Worm (Caenorhabditis elegans): ENCODE results near the gene F20B6.10.

The F20B6.10 gene

DNA sequence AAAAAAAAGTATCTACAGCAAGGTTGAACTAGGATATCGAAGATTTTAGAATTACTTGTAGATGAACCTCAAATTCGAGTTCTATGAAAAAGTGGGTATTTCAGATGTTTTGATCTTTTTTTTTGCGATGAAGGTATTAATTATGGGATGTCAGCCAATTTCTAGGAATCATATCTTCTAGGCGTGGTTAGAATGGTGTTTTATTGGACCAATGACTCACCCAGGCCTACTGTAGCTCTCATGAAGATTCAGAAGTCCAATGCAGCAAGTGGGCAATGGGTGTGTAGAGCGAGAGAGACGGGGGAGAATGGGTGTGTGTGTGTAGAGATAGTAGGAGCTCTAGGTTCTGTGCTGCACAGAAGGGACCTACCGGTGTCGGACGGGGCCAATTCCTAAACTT lies 5.2 kb upstream of the F20B6.10 start:
- TF ChIP-seq ceh-48 (tag; optimal IDR thresholded peaks at IDR 0.05), result no peak
- TF ChIP-seq hlh-13 (GFP tag; optimal IDR thresholded peaks at IDR 0.05), result peak; percentile 42
- TF ChIP-seq pha-4 (tag; optimal IDR thresholded peaks at IDR 0.05), result no peak
- TF ChIP-seq sdc-2 (tag; optimal IDR thresholded peaks at IDR 0.05), result no peak
- no peak for TF ChIP-seq che-1 (tag; optimal IDR thresholded peaks at IDR 0.05)
- peak; percentile 3 for TF ChIP-seq elt-2 (tag; optimal IDR thresholded peaks at IDR 0.05)
- no peak for TF ChIP-seq ama-1 (optimal IDR thresholded peaks at IDR 0.05)
- no peak for TF ChIP-seq eyg-1 (tag; optimal IDR thresholded peaks at IDR 0.05)
- TF ChIP-seq unc-86 (tag; optimal IDR thresholded peaks at IDR 0.05), result no peak
- TF ChIP-seq C08G9.2 (tag; optimal IDR thresholded peaks at IDR 0.05), result no peak
- TF ChIP-seq K09A11.1 (tag; optimal IDR thresholded peaks at IDR 0.05; ENCODE audit: insufficient read depth), result no peak
- TF ChIP-seq nfya-1 (tag; optimal IDR thresholded peaks at IDR 0.05), result peak; percentile 64
- no peak for TF ChIP-seq pha-2 (tag; optimal IDR thresholded peaks at IDR 0.05)

DNA sequence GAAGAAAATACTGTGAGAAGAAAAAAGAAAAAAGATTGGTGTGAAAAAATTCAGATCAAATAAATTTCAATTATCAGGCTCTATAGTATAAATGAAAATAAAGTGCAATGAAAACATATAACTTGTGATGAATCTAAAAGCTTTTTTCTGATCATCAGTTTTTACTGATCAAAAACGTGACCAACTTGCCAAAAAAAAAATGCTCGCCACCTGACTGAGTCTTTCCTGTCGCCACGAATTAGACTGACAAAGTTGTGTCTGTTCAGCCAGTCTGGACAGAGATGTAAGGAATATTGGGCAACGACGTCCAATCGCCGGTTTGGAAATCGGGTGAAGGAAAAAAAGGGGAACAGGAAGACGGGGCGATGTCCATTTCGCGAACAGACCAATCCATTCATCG lies 2.5 kb upstream of the F20B6.10 start:
- TF ChIP-seq zip-5 (tag; optimal IDR thresholded peaks at IDR 0.05) (no peak), rnt-1 (tag; optimal IDR thresholded peaks at IDR 0.05) (no peak), F13H6.1 (tag; optimal IDR thresholded peaks at IDR 0.05) (no peak), nhr-11 (tag; optimal IDR thresholded peaks at IDR 0.05) (no peak), lim-6 (tag; optimal IDR thresholded peaks at IDR 0.05) (no peak), elt-2 (tag; optimal IDR thresholded peaks at IDR 0.05) (no peak), pros-1 (tag; optimal IDR thresholded peaks at IDR 0.05) (no peak), ahr-1 (tag; optimal IDR thresholded peaks at IDR 0.05) (no peak), ceh-14 (tag; optimal IDR thresholded peaks at IDR 0.05) (no peak), elt-4 (tag; optimal IDR thresholded peaks at IDR 0.05) (no peak), ceh-34 (tag; optimal IDR thresholded peaks at IDR 0.05) (no peak), K02D7.2 (tag; optimal IDR thresholded peaks at IDR 0.05) (no peak)

DNA sequence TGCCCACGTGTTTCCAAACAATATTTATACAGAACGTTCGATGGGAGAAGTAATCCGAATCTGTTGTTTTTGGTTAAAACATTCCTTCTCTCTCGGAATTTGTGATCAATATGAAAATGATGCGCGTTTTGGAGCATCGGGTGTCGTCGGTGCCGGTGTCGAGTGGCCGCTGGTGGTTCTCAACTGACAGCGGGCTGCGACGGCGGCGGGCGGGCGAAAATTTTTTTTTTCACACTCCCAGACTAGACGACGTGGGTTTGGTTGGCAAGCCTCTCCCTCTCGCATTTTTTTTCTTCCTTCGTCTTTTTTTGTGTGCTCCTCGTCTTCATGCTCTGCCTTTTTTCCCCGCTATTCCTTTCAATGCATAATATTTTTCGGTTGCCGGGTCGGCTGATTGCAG lies 1.2 kb upstream of the F20B6.10 start, which contains the start of gene W01H2.2:
Gene W01H2.2, minus strand, starts transcription at position 285 of the 400 bp plus-strand sequence.
- TF ChIP-seq ceh-24 (tag; optimal IDR thresholded peaks at IDR 0.05) (no peak), ceh-34 (tag; optimal IDR thresholded peaks at IDR 0.05) (peak; percentile 7), unc-42 (tag; optimal IDR thresholded peaks at IDR 0.05) (peak; percentile 10), sdc-2 (tag; optimal IDR thresholded peaks at IDR 0.05) (peak; percentile 10)

DNA sequence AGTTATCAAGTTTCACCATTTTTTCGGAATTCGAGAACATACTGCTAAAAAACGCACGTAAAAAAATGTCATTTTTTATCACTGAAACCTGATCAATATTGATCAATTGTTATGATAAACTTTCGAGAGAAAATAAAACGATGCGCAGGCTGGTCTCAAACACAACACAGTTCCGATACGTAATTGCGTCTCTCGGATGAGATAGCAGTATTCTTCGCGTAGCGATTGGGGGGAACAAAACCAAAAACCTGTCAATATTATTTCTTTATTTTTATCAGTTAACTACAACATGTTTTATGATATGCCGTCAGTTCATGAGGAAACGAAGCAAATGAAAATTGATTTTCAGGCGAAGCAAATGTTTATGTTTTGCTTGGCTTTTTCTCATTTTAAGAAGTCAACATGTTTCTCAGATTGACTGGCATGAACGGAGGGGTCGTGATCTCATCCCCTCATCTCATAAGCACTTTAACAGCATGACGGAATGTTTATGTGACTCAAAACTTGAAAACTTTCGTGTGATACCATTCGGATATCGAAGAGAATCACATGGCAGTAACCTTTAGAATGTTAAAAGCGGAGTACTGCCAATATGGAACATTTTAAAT lies 1.4 kb downstream of the F20B6.10 start:
- peak; percentile 65 for TF ChIP-seq elt-2 (tag; optimal IDR thresholded peaks at IDR 0.05)
- TF ChIP-seq odd-2 (tag; optimal IDR thresholded peaks at IDR 0.05), result no peak

DNA sequence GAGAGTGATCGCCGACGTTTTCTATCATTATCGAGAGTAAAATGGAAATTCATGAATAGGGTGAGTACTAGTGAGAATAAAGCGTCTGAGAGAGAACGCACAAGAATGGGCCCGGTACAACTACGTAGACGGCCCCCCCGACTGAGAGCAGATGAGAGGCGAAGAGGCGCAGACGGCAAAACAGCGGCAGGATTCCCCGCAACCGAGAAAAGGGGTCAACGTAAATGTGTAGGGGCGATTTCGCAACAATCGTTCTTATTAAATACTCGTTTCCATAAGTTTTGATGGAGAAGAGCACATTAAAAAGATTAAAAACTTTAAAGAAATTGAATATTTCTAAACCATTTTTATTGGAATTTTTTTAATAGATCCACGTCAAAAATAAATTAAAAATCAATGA lies 2.4 kb downstream of the F20B6.10 start:
- TF ChIP-seq sdc-2 (tag; optimal IDR thresholded peaks at IDR 0.05) (peak; percentile 74), nfya-1 (tag; optimal IDR thresholded peaks at IDR 0.05) (peak; percentile 8), C08G9.2 (tag; optimal IDR thresholded peaks at IDR 0.05) (no peak), tbx-2 (tag; optimal IDR thresholded peaks at IDR 0.05) (peak; percentile 29)

DNA sequence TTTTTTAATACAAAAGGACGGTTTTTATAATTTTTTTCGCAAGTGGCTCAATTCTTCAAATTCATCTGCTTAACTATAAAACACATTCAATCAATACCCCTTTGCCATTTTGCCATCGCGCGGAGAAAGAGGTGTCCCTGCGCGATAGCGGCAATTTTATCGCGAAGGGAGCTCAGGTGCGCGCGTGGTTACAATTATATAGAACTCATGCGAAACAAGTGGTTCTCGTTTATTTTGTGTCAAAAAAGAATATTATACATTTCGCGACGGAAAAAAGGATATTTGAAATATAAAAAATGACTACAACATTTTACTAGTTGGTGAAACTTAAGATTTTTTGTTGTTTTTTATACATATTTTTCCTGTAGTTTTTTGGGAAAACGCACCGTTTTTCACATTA lies 7.9 kb downstream of the F20B6.10 start:
- TF ChIP-seq C38D4.7 (GFP tag; optimal IDR thresholded peaks at IDR 0.05) (peak; percentile 40), ahr-1 (tag; optimal IDR thresholded peaks at IDR 0.05) (peak; percentile 32), fkh-6 (tag; optimal IDR thresholded peaks at IDR 0.05) (no peak), rnt-1 (tag; optimal IDR thresholded peaks at IDR 0.05) (peak; percentile 94), ztf-16 (tag; optimal IDR thresholded peaks at IDR 0.05) (peak; percentile 73), hlh-30 (tag; optimal IDR thresholded peaks at IDR 0.05; ENCODE audit: insufficient read depth) (peak; percentile 85), hlh-15 (tag; optimal IDR thresholded peaks at IDR 0.05) (peak; percentile 16), ceh-22 (tag; optimal IDR thresholded peaks at IDR 0.05) (peak; percentile 82), ref-2 (tag; optimal IDR thresholded peaks at IDR 0.05) (peak; percentile 97), gmeb-2 (tag; optimal IDR thresholded peaks at IDR 0.05) (peak; percentile 63), lim-6 (tag; optimal IDR thresholded peaks at IDR 0.05) (peak; percentile 42), ceh-2 (tag; optimal IDR thresholded peaks at IDR 0.05) (peak; percentile 89), madf-2 (tag; optimal IDR thresholded peaks at IDR 0.05) (peak; percentile 67), sox-2 (GFP tag; IDR thresholded peaks at IDR 0.05) (peak; percentile 80), pax-1 (tag; optimal IDR thresholded peaks at IDR 0.05) (peak; percentile 83), nhr-11 (tag; optimal IDR thresholded peaks at IDR 0.05) (no peak), sox-4 (tag; optimal IDR thresholded peaks at IDR 0.05) (peak; percentile 73), npax-4 (tag; optimal IDR thresholded peaks at IDR 0.05) (peak; percentile 41), ceh-30 (tag; optimal IDR thresholded peaks at IDR 0.05) (peak; percentile 78), unc-55 (GFP tag; optimal IDR thresholded peaks at IDR 0.05) (peak; percentile 82), ceh-14 (tag; optimal IDR thresholded peaks at IDR 0.05) (peak; percentile 91)
